Worm (Caenorhabditis elegans) whole organism, late embryonic: Measurements from ENCODE around the gene F40E10.5.

Source experiments
- dve-1 ChIP-seq: sonication (generic microtip); optimal IDR thresholded peaks from 2 replicates; lab custom pipeline; 2017; ENCODE audit warnings: antibody characterized with exemption, mild to moderate bottlenecking, missing genetic modification characterization, missing compliant biosample characterization
- pag-3 ChIP-seq: sonication (generic microtip); optimal IDR thresholded peaks from 2 replicates; lab custom pipeline; 2016; ENCODE audit warnings: missing compliant biosample characterization, missing genetic modification characterization, borderline replicate concordance

- no peak for TF ChIP-seq dve-1 (tag; lab: Kevin White, UChicago)
- no peak for TF ChIP-seq pag-3 (tag; lab: Kevin White, UChicago)
Measured at ce11 chrX:14695892-14696291, 5.7 kb upstream of the F40E10.5 start.
